Worm (Caenorhabditis elegans): ENCODE results near the gene atf-8.

- TF ChIP-seq dve-1 (tag; optimal IDR thresholded peaks at IDR 0.05) (no peak), dmd-4 (tag; optimal IDR thresholded peaks at IDR 0.05; ENCODE audit: borderline replicate concordance) (no peak), ceh-24 (tag; optimal IDR thresholded peaks at IDR 0.05) (no peak), sox-4 (tag; optimal IDR thresholded peaks at IDR 0.05) (no peak), npax-4 (tag; optimal IDR thresholded peaks at IDR 0.05) (no peak), ama-1 (optimal IDR thresholded peaks at IDR 0.05) (no peak), pax-1 (tag; optimal IDR thresholded peaks at IDR 0.05) (no peak), zip-5 (tag; optimal IDR thresholded peaks at IDR 0.05) (no peak), hlh-8 (tag; optimal IDR thresholded peaks at IDR 0.05) (no peak), fkh-10 (GFP tag; optimal IDR thresholded peaks at IDR 0.05) (no peak), ceh-9 (tag; optimal IDR thresholded peaks at IDR 0.05) (no peak)
Measured at ce11 chrV:6128355-6128754, 22.9 kb downstream of the atf-8 start.
